Fruit fly (Drosophila melanogaster) whole organism, embryonic: ENCODE measurements around the gene Pcd.

ENCODE experiments used
- C15 ChIP-seq: fragments of 200-800 bp; sonication (Bioruptor generic); IDR thresholded peaks from 3 replicates; pipeline ENCODE4 v1.3.6; 2022; ENCODE audit warnings: missing biosample characterization, missing genetic modification characterization
- CG11456 ChIP-seq: fragments of 200-800 bp; sonication (Bioruptor generic); IDR thresholded peaks from 3 replicates; pipeline ENCODE4 v1.3.6; 2022; ENCODE audit warnings: missing biosample characterization, missing genetic modification characterization
- CG13775 ChIP-seq: fragments of 200-800 bp; sonication (Bioruptor generic); optimal IDR thresholded peaks from 3 replicates; lab custom pipeline; 2017; ENCODE audit warnings: missing biosample characterization, mild to moderate bottlenecking, missing genetic modification characterization
- CG13894 ChIP-seq: fragments of 200-800 bp; sonication (Bioruptor generic); optimal IDR thresholded peaks from 3 replicates; lab custom pipeline; 2018; ENCODE audit warnings: missing biosample characterization, mild to moderate bottlenecking, missing genetic modification characterization, moderate library complexity
- CG34376 ChIP-seq: fragments of 200-800 bp; sonication (Bioruptor generic); optimal IDR thresholded peaks from 2 replicates; lab custom pipeline; 2018; ENCODE audit warnings: missing biosample characterization, mild to moderate bottlenecking, missing genetic modification characterization
- CG6272 ChIP-seq: fragments of 200-800 bp; sonication (Bioruptor generic); IDR thresholded peaks from 2 replicates; pipeline ENCODE4 v1.3.6; 2022; ENCODE audit warnings: missing biosample characterization, missing genetic modification characterization
- CG7786 ChIP-seq: fragments of 200-800 bp; sonication (Bioruptor generic); optimal IDR thresholded peaks from 2 replicates; lab custom pipeline; 2016; ENCODE audit warnings: missing biosample characterization, missing genetic modification characterization
- CHES-1-like ChIP-seq: fragments of 200-800 bp; sonication (Bioruptor generic); optimal IDR thresholded peaks from 2 replicates; lab custom pipeline; 2016; ENCODE audit warnings: missing biosample characterization, missing genetic modification characterization
- HLH3B ChIP-seq: fragments of 200-800 bp; sonication (Bioruptor generic); IDR thresholded peaks from 2 replicates; pipeline ENCODE4 v1.3.6; 2022; ENCODE audit warnings: missing biosample characterization, missing genetic modification characterization
- Optix ChIP-seq: fragments of 200-800 bp; sonication (Bioruptor generic); IDR thresholded peaks from 3 replicates; pipeline ENCODE4 v1.3.6; 2022; ENCODE audit warnings: missing biosample characterization, missing genetic modification characterization
- PHDP ChIP-seq: fragments of 200-800 bp; sonication (Bioruptor generic); optimal IDR thresholded peaks from 3 replicates; lab custom pipeline; 2018; ENCODE audit warnings: missing biosample characterization, mild to moderate bottlenecking, missing genetic modification characterization, moderate library complexity
- crp ChIP-seq, 2 experiments: fragments of 200-800 bp; sonication (Bioruptor generic); optimal IDR thresholded peaks; 2 replicates in 1 of 2; 3 replicates in 1 of 2; lab custom pipeline; 2017; ENCODE audit warnings: missing biosample characterization in 2 of 2, missing genetic modification characterization in 2 of 2, mild to moderate bottlenecking in 1 of 2, moderate library complexity in 1 of 2
- en ChIP-seq: fragments of 200-800 bp; sonication (Bioruptor generic); optimal IDR thresholded peaks from 2 replicates; lab custom pipeline; 2016; ENCODE audit warnings: missing biosample characterization, missing genetic modification characterization
- exex ChIP-seq: fragments of 200-800 bp; sonication (Bioruptor generic); optimal IDR thresholded peaks from 4 replicates; lab custom pipeline; 2018; ENCODE audit warnings: missing biosample characterization, mild to moderate bottlenecking, missing genetic modification characterization, moderate library complexity
- sr ChIP-seq: fragments of 200-800 bp; sonication (Bioruptor generic); IDR thresholded peaks from 3 replicates; pipeline ENCODE4 v1.3.6; 2022; ENCODE audit warnings: missing biosample characterization, missing genetic modification characterization

Gene Pcd

dm6 chr3R:29772795-29773331 lies 49.9 kb downstream of the Pcd start (continued):
- TF ChIP-seq CG11456 (GFP tag; lab: Robert Waterston, UW) (no peak), exex (tag; lab: Kevin White, UChicago) (peak; percentile 59), CG34376 (peak; percentile 66), CG13894 (peak; percentile 55), sr (GFP tag; lab: Robert Waterston, UW) (peak; percentile 82), en (GFP tag; lab: Kevin White, UChicago) (no peak), C15 (GFP tag; lab: Robert Waterston, UW) (no peak), PHDP (tag; lab: Kevin White, UChicago) (no peak), HLH3B (GFP tag; lab: Robert Waterston, UW) (no peak), Optix (GFP tag; lab: Robert Waterston, UW) (no peak), CG13775 (no peak), crp (GFP tag; optimal IDR thresholded peaks at IDR 0.05; lab: Kevin White, UChicago) (no peak), CHES-1-like (no peak), CG6272 (GFP tag; lab: Robert Waterston, UW) (no peak), CG7786 (GFP tag; lab: Kevin White, UChicago) (no peak)
